In the genomic region with DNA sequence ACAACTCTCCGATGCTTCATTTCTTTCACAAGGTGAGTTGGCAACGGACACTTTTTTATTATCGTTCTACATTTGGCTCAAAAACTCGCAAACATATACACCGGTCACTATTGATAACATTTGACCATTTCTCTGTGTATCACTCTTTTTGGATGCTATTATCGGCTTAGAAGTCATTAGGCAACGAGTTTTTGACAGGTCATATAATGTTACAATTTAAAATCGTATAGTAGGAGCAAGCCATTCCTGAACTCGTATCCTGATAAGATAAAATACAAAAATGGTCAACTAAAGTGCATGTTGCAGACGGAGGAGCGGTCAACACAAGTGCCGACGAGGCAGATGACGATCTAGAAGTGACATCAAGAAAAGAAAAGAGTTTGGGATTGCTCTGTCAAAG, we compare ENCODE assay signal across 6 worm cellular contexts.
TF ChIP-seq lines count a peak whose summit lies in the region.

No protein-coding gene starts in this region.

TF ChIP-seq in whole organism, L1 larva, 84 proteins besides CTCF, POLR2A, EP300 and RAD21:
- TF ChIP-seq elt-2 (tag; optimal IDR thresholded peaks at IDR 0.05; lab: Kevin White, UChicago): peak; percentile 29
- no peak for TF ChIP-seq nhr-76 (tag; optimal IDR thresholded peaks at IDR 0.05; lab: Kevin White, UChicago)
TF ChIP-seq in whole organism, L1 larva: peak in this region for 1.

TF ChIP-seq in whole organism, L2 larva, 48 proteins besides CTCF, POLR2A, EP300 and RAD21:
- TF ChIP-seq nhr-25 (tag; optimal IDR thresholded peaks at IDR 0.05; lab: Kevin White, UChicago) (no peak), unc-39 (tag; optimal IDR thresholded peaks at IDR 0.05; lab: Kevin White, UChicago) (no peak), C34F6.9 (tag; optimal IDR thresholded peaks at IDR 0.05; lab: Kevin White, UChicago) (no peak), fos-1 (tag; optimal IDR thresholded peaks at IDR 0.05; lab: Kevin White, UChicago) (peak; percentile 20), snpc-4 (tag; optimal IDR thresholded peaks at IDR 0.05; lab: Kevin White, UChicago) (no peak), zag-1 (tag; optimal IDR thresholded peaks at IDR 0.05; lab: Kevin White, UChicago) (no peak)

TF ChIP-seq in whole organism, L3 larva, 47 proteins besides CTCF, POLR2A, EP300 and RAD21:
- no peak for TF ChIP-seq zag-1 (tag; optimal IDR thresholded peaks at IDR 0.05; lab: Kevin White, UChicago)
- peak; percentile 70 for TF ChIP-seq pqm-1 (tag; optimal IDR thresholded peaks at IDR 0.05; lab: Kevin White, UChicago)
- peak; percentile 33 for TF ChIP-seq elt-2 (tag; optimal IDR thresholded peaks at IDR 0.05; lab: Kevin White, UChicago)
- TF ChIP-seq pha-4 (tag; optimal IDR thresholded peaks at IDR 0.05; lab: Kevin White, UChicago): peak; percentile 21
- no peak for TF ChIP-seq mdl-1 (tag; optimal IDR thresholded peaks at IDR 0.05; lab: Kevin White, UChicago)
- TF ChIP-seq elt-3 (tag; optimal IDR thresholded peaks at IDR 0.05; lab: Kevin White, UChicago): no peak
- no peak for TF ChIP-seq lin-15B (tag; optimal IDR thresholded peaks at IDR 0.05; lab: Kevin White, UChicago)
- TF ChIP-seq unc-62 (GFP tag; optimal IDR thresholded peaks at IDR 0.05; lab: Kevin White, UChicago): no peak
- no peak for TF ChIP-seq R02D3.7 (tag; optimal IDR thresholded peaks at IDR 0.05; lab: Kevin White, UChicago)

TF ChIP-seq in whole organism, L4 larva, 104 proteins besides CTCF, POLR2A, EP300 and RAD21:
- TF ChIP-seq F26F4.8 (GFP tag; conservative IDR thresholded peaks at IDR 0.05; lab: Robert Waterston, UW) (no peak), dpl-1 (GFP tag; optimal IDR thresholded peaks at IDR 0.05; lab: Kevin White, UChicago) (no peak), zip-2 (tag; optimal IDR thresholded peaks at IDR 0.05; lab: Kevin White, UChicago) (no peak), nhr-102 (tag; optimal IDR thresholded peaks at IDR 0.05; lab: Kevin White, UChicago) (peak; percentile 32), nhr-28 (tag; optimal IDR thresholded peaks at IDR 0.05; lab: Kevin White, UChicago) (peak; percentile 45), daf-16 (GFP tag; optimal IDR thresholded peaks at IDR 0.05; lab: Kevin White, UChicago) (no peak), daf-16 (tag; optimal IDR thresholded peaks at IDR 0.05; lab: Kevin White, UChicago) (peak; percentile 94), attf-4 (tag; optimal IDR thresholded peaks at IDR 0.05; lab: Kevin White, UChicago) (no peak), unc-62 (GFP tag; optimal IDR thresholded peaks at IDR 0.05 in 1 of 2; lab: Kevin White, UChicago) (no peak), unc-62 (tag; optimal IDR thresholded peaks at IDR 0.05; lab: Kevin White, UChicago) (no peak), Y75B8A.6 (GFP tag; IDR thresholded peaks at IDR 0.05; lab: Robert Waterston, UW) (no peak), dve-1 (tag; optimal IDR thresholded peaks at IDR 0.05; lab: Kevin White, UChicago; ENCODE audit: insufficient read depth) (peak; percentile 70), hlh-11 (tag; optimal IDR thresholded peaks at IDR 0.05; lab: Kevin White, UChicago) (peak; percentile 88), php-3 (GFP tag; IDR thresholded peaks at IDR 0.05; lab: Robert Waterston, UW) (peak; percentile 82), D1046.2 (GFP tag; IDR thresholded peaks at IDR 0.05; lab: Robert Waterston, UW) (no peak), saeg-2 (GFP tag; IDR thresholded peaks at IDR 0.05; lab: Robert Waterston, UW) (no peak)

TF ChIP-seq in whole organism, late embryonic, 69 proteins besides CTCF, POLR2A, EP300 and RAD21:
- peak; percentile 65 for TF ChIP-seq elt-2 (tag; optimal IDR thresholded peaks at IDR 0.05; lab: Kevin White, UChicago)
- no peak for TF ChIP-seq pqm-1 (tag; optimal IDR thresholded peaks at IDR 0.05; lab: Kevin White, UChicago)
TF ChIP-seq in whole organism, late embryonic: peak in this region for 1.

TF ChIP-seq in whole organism, young adult, 124 proteins besides CTCF, POLR2A, EP300 and RAD21:
- TF ChIP-seq nhr-80 (tag; optimal IDR thresholded peaks at IDR 0.05; lab: Kevin White, UChicago) (peak; percentile 0), hmg-20 (GFP tag; IDR thresholded peaks at IDR 0.05; lab: Robert Waterston, UW) (no peak), ceh-91 (GFP tag; IDR thresholded peaks at IDR 0.05; lab: Robert Waterston, UW) (no peak), Y53F4B.3 (GFP tag; IDR thresholded peaks at IDR 0.05; lab: Robert Waterston, UW) (no peak)
